Worm (Caenorhabditis elegans): ENCODE results near the gene srw-141.

DNA sequence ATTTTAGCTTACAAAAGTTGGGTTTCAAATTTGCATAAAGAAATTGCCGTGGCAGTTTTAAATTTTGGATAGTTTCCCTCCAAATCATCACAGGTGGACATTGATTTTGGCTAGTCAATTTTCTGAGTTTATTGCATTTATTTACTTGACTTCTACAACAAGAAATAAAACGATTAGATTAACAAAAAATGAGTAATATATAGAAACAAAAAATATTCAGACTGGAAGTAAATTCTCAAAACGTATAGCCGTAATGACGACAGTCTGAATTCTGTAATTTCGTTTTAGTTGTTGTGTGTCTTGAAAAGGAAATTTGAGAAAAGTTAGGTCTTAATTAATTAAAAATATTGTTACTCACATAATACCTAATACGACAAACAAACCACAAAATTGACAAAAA is at the start of gene srw-141:
- TF ChIP-seq tbx-7 (tag; optimal IDR thresholded peaks at IDR 0.05), result no peak
- TF ChIP-seq nhr-11 (tag; optimal IDR thresholded peaks at IDR 0.05), result no peak
- no peak for TF ChIP-seq pros-1 (tag; optimal IDR thresholded peaks at IDR 0.05)

All from whole organism, late embryonic.